Worm (Caenorhabditis elegans): ENCODE data around the gene irld-64.
A peak's percentile ranks its signal among the peaks of the same experiment; 100 is the strongest.

irld-64 gene

ce11 chrII:2920234-2920633, 10.2 kb downstream of the irld-64 start:
- TF ChIP-seq attf-3 (GFP tag; conservative IDR thresholded peaks at IDR 0.05) (no peak), B0261.1 (tag; optimal IDR thresholded peaks at IDR 0.05) (no peak), ztf-22 (GFP tag; optimal IDR thresholded peaks at IDR 0.05) (no peak), rcor-1 (GFP tag; IDR thresholded peaks at IDR 0.05) (no peak), ekl-4 (GFP tag; IDR thresholded peaks at IDR 0.05) (no peak), tbp1 (GFP tag; optimal IDR thresholded peaks at IDR 0.05) (no peak), zfh-2 (GFP tag; conservative IDR thresholded peaks at IDR 0.05) (peak; percentile 69), D2030.7 (GFP tag; IDR thresholded peaks at IDR 0.05) (no peak), egrh-3 (GFP tag; IDR thresholded peaks at IDR 0.05) (peak; percentile 77; the same call in 1 of the 2 replicates), Y95B8A.8 (GFP tag; IDR thresholded peaks at IDR 0.05) (no peak), madf-3 (GFP tag; IDR thresholded peaks at IDR 0.05) (no peak), F55B11.4 (tag; optimal IDR thresholded peaks at IDR 0.05; ENCODE audit: borderline replicate concordance, insufficient read depth) (no peak), ceh-58 (GFP tag; IDR thresholded peaks at IDR 0.05) (no peak), ZK185.1 (tag; optimal IDR thresholded peaks at IDR 0.05; ENCODE audit: poor library complexity, severe bottlenecking) (no peak), rec-8 (tag; optimal IDR thresholded peaks at IDR 0.05) (no peak), ztf-28 (GFP tag; IDR thresholded peaks at IDR 0.05) (no peak), aptf-2 (GFP tag; conservative IDR thresholded peaks at IDR 0.05) (no peak), mcd-1 (GFP tag; IDR thresholded peaks at IDR 0.05) (peak; percentile 5; the same call in 1 of the 2 replicates)

ce11 chrII:2919074-2919857, 11.1 kb downstream of the irld-64 start, which contains the start of the genes ncap-1 and Y110A2AR.1:
Gene ncap-1 (minus strand): TSS chrII:2919314.
Gene Y110A2AR.1 (plus strand): TSS chrII:2919710.
- no peak for TF ChIP-seq ceh-100 (GFP tag; IDR thresholded peaks at IDR 0.05)
- peak; percentile 25; the same call in 1 of the 2 replicates for TF ChIP-seq hmg-1.2 (GFP tag; IDR thresholded peaks at IDR 0.05)
- no peak for TF ChIP-seq T07F8.4 (tag; optimal IDR thresholded peaks at IDR 0.05)
- peak; percentile 80 for TF ChIP-seq madf-8 (GFP tag; conservative IDR thresholded peaks at IDR 0.05)
- TF ChIP-seq nhr-90 (tag; optimal IDR thresholded peaks at IDR 0.05), result no peak
- peak; percentile 45 for TF ChIP-seq unc-130 (GFP tag; optimal IDR thresholded peaks at IDR 0.05)
- peak; percentile 99 for TF ChIP-seq F33H1.4 (GFP tag; IDR thresholded peaks at IDR 0.05)
- TF ChIP-seq B0336.3 (GFP tag; IDR thresholded peaks at IDR 0.05), result peak; percentile 57; the same call in 1 of the 2 replicates
- no peak for TF ChIP-seq C17E4.6 (GFP tag; IDR thresholded peaks at IDR 0.05)
- TF ChIP-seq somi-1 (GFP tag; optimal IDR thresholded peaks at IDR 0.05), result no peak
- peak; percentile 87 for TF ChIP-seq efl-1 (GFP tag; optimal IDR thresholded peaks at IDR 0.05)
- TF ChIP-seq tbp1 (GFP tag; optimal IDR thresholded peaks at IDR 0.05), result peak; percentile 28
- 0 out of 2 replicates have a peak, but pooled peaks have one; percentile 29 for TF ChIP-seq rcor-1 (GFP tag; IDR thresholded peaks at IDR 0.05)
- peak; percentile 86 for TF ChIP-seq D2030.7 (GFP tag; IDR thresholded peaks at IDR 0.05)
- peak; percentile 58 for TF ChIP-seq lin-54 (GFP tag; optimal IDR thresholded peaks at IDR 0.05)
- TF ChIP-seq ceh-91 (GFP tag; IDR thresholded peaks at IDR 0.05), result peak; percentile 87
- TF ChIP-seq mxl-1 (tag; optimal IDR thresholded peaks at IDR 0.05), result no peak
- TF ChIP-seq sdz-38 (tag; optimal IDR thresholded peaks at IDR 0.05), result no peak
- TF ChIP-seq lsl-1 (GFP tag; optimal IDR thresholded peaks at IDR 0.05), result peak; percentile 100
- TF ChIP-seq athp-1 (tag; optimal IDR thresholded peaks at IDR 0.05), result peak; percentile 16
- TF ChIP-seq madf-6 (GFP tag; IDR thresholded peaks at IDR 0.05), result peak; percentile 93
- TF ChIP-seq snpc-1.3 (tag; optimal IDR thresholded peaks at IDR 0.05; ENCODE audit: insufficient read depth), result peak; percentile 5
- no peak for TF ChIP-seq egl-18 (GFP tag; IDR thresholded peaks at IDR 0.05)
- no peak for TF ChIP-seq dox-1 (GFP tag; IDR thresholded peaks at IDR 0.05)
- no peak for TF ChIP-seq chd-7 (tag; optimal IDR thresholded peaks at IDR 0.05)
- TF ChIP-seq dpl-1 (GFP tag; optimal IDR thresholded peaks at IDR 0.05), result no peak
- no peak for TF ChIP-seq pha-4 (tag; optimal IDR thresholded peaks at IDR 0.05)
- TF ChIP-seq bed-1 (GFP tag; IDR thresholded peaks at IDR 0.05), result no peak
- no peak for TF ChIP-seq cebp-2 (GFP tag; IDR thresholded peaks at IDR 0.05)
- TF ChIP-seq snpc-1.1 (tag; optimal IDR thresholded peaks at IDR 0.05; ENCODE audit: insufficient read depth), result peak; percentile 4
- peak; percentile 98 for TF ChIP-seq xnd-1 (tag; optimal IDR thresholded peaks at IDR 0.05)
- no peak for TF ChIP-seq B0261.1 (tag; optimal IDR thresholded peaks at IDR 0.05)
